Fruit fly (Drosophila melanogaster) whole organism, embryonic: Measurements from ENCODE around the gene Peritrophin-15a.
A peak's percentile ranks its signal among the peaks of the same experiment; 100 is the strongest.

Source experiments
- Abd-B ChIP-seq: fragments of 200-800 bp; sonication (Bioruptor generic); optimal IDR thresholded peaks from 2 replicates; lab custom pipeline; 2018; ENCODE audit warnings: missing biosample characterization, mild to moderate bottlenecking, missing genetic modification characterization, moderate library complexity
- B-H1 ChIP-seq: fragments of 200-800 bp; sonication (Bioruptor generic); IDR thresholded peaks from 3 replicates; pipeline ENCODE4 v1.3.6; 2022; ENCODE audit warnings: missing biosample characterization, missing genetic modification characterization
- CG11560 ChIP-seq: fragments of 200-800 bp; sonication (Bioruptor generic); IDR thresholded peaks from 3 replicates; pipeline ENCODE4 v1.3.6; 2022; ENCODE audit warnings: missing biosample characterization, missing genetic modification characterization
- CG14667 ChIP-seq: fragments of 200-800 bp; sonication (Bioruptor generic); IDR thresholded peaks from 2 replicates; pipeline ENCODE4 v1.3.6; 2022; ENCODE audit warnings: missing biosample characterization, missing genetic modification characterization
- CG15479 ChIP-seq: fragments of 200-800 bp; sonication (Bioruptor generic); optimal IDR thresholded peaks from 3 replicates; lab custom pipeline; 2019; ENCODE audit warnings: missing biosample characterization, mild to moderate bottlenecking, missing genetic modification characterization, moderate library complexity
- CG17359 ChIP-seq: fragments of 200-800 bp; sonication (Bioruptor generic); optimal IDR thresholded peaks from 3 replicates; lab custom pipeline; 2018; ENCODE audit warnings: missing biosample characterization, mild to moderate bottlenecking, missing genetic modification characterization, moderate library complexity
- CG18764 ChIP-seq: fragments of 200-800 bp; sonication (Bioruptor generic); optimal IDR thresholded peaks from 3 replicates; lab custom pipeline; 2016; ENCODE audit warnings: missing biosample characterization, missing genetic modification characterization
- CG2678 ChIP-seq: fragments of 200-800 bp; sonication (Bioruptor generic); optimal IDR thresholded peaks from 3 replicates; lab custom pipeline; 2019; ENCODE audit warnings: missing biosample characterization, mild to moderate bottlenecking, missing genetic modification characterization, moderate library complexity
- CG33213 ChIP-seq: fragments of 200-800 bp; sonication (Bioruptor generic); optimal IDR thresholded peaks from 3 replicates; lab custom pipeline; 2016; ENCODE audit warnings: missing biosample characterization, missing genetic modification characterization
- CG6765 ChIP-seq: fragments of 200-800 bp; sonication (Bioruptor generic); optimal IDR thresholded peaks from 3 replicates; lab custom pipeline; 2017; ENCODE audit warnings: missing biosample characterization, mild to moderate bottlenecking, missing genetic modification characterization
- CG6791 ChIP-seq: fragments of 200-800 bp; sonication (Bioruptor generic); IDR thresholded peaks from 3 replicates; pipeline ENCODE4 v1.3.6; 2022; ENCODE audit warnings: missing biosample characterization, missing genetic modification characterization; ENCODE audit not compliant: partially characterized antibody
- CG8290 ChIP-seq, 3 experiments: fragments of 200-800 bp; sonication (Bioruptor generic); optimal IDR thresholded peaks; 2 replicates each; lab custom pipeline; 2016 to 2019; ENCODE audit warnings: missing biosample characterization in 3 of 3, missing genetic modification characterization in 3 of 3, mild to moderate bottlenecking in 2 of 3, moderate library complexity in 1 of 3
- CG9727 ChIP-seq: fragments of 200-800 bp; sonication (Bioruptor generic); optimal IDR thresholded peaks from 3 replicates; lab custom pipeline; 2017; ENCODE audit warnings: missing biosample characterization, mild to moderate bottlenecking, missing genetic modification characterization
- Dbx ChIP-seq: fragments of 200-800 bp; sonication (Bioruptor generic); IDR thresholded peaks from 3 replicates; pipeline ENCODE4 v1.3.6; 2022; ENCODE audit warnings: missing biosample characterization, missing genetic modification characterization
- Med ChIP-seq: fragments of 200-800 bp; sonication (Bioruptor generic); peaks from one replicate; lab custom pipeline; 2016; ENCODE audit warnings: missing biosample characterization, missing genetic modification characterization, mild to moderate bottlenecking, inconsistent platforms, moderate library complexity
- Myb ChIP-seq: fragments of 200-800 bp; sonication (Bioruptor generic); optimal IDR thresholded peaks from 2 replicates; lab custom pipeline; 2016; ENCODE audit warnings: missing biosample characterization, missing genetic modification characterization
- Ptx1 ChIP-seq: fragments of 200-800 bp; sonication (Bioruptor generic); IDR thresholded peaks from 2 replicates; pipeline ENCODE4 v1.3.6; 2022; ENCODE audit warnings: missing biosample characterization, missing genetic modification characterization
- Ravus ChIP-seq: fragments of 200-800 bp; sonication (Bioruptor generic); IDR thresholded peaks from 2 replicates; pipeline ENCODE4 v1.3.6; 2022; ENCODE audit warnings: missing biosample characterization, missing genetic modification characterization
- Rx ChIP-seq: fragments of 200-800 bp; sonication (Bioruptor generic); IDR thresholded peaks from 2 replicates; pipeline ENCODE4 v1.3.6; 2022; ENCODE audit warnings: missing biosample characterization, missing genetic modification characterization
- Spps ChIP-seq: fragments of 200-800 bp; sonication (Bioruptor generic); optimal IDR thresholded peaks from 2 replicates; lab custom pipeline; 2018; ENCODE audit warnings: missing biosample characterization, mild to moderate bottlenecking, missing genetic modification characterization
- bab2 ChIP-seq: fragments of 200-800 bp; sonication (Bioruptor generic); optimal IDR thresholded peaks from 2 replicates; lab custom pipeline; 2016; ENCODE audit warnings: missing biosample characterization, missing genetic modification characterization
- bowl ChIP-seq: fragments of 200-800 bp; sonication (Bioruptor generic); IDR thresholded peaks from 2 replicates; pipeline ENCODE4 v1.3.6; 2022; ENCODE audit warnings: missing biosample characterization, missing genetic modification characterization
- bsh ChIP-seq, 2 experiments: fragments of 200-800 bp; sonication (Bioruptor generic); optimal IDR thresholded peaks; 2 replicates each; lab custom pipeline; 2017 to 2018; ENCODE audit warnings: mild to moderate bottlenecking in 2 of 2, missing biosample characterization in 2 of 2, missing genetic modification characterization in 2 of 2, moderate library complexity in 1 of 2
- caup ChIP-seq: fragments of 200-800 bp; sonication (Bioruptor generic); optimal IDR thresholded peaks from 3 replicates; lab custom pipeline; 2017; ENCODE audit warnings: missing biosample characterization, mild to moderate bottlenecking, missing genetic modification characterization, moderate library complexity; ENCODE audit not compliant: severe bottlenecking
- chif ChIP-seq, 2 experiments: fragments of 200-800 bp; sonication (Bioruptor generic); optimal IDR thresholded peaks; 3 replicates each; lab custom pipeline; 2016; ENCODE audit warnings: missing biosample characterization in 2 of 2, missing genetic modification characterization in 2 of 2
- crol ChIP-seq: fragments of 200-800 bp; sonication (Bioruptor generic); IDR thresholded peaks from 2 replicates; pipeline ENCODE4 v1.3.6; 2022; ENCODE audit warnings: missing biosample characterization, missing genetic modification characterization
- dmrt11E ChIP-seq: fragments of 200-800 bp; sonication (Bioruptor generic); optimal IDR thresholded peaks from 3 replicates; lab custom pipeline; 2018; ENCODE audit warnings: missing biosample characterization, mild to moderate bottlenecking, missing genetic modification characterization, moderate library complexity
- fd64A ChIP-seq: fragments of 200-800 bp; sonication (Bioruptor generic); optimal IDR thresholded peaks from 3 replicates; lab custom pipeline; 2018; ENCODE audit warnings: missing biosample characterization, mild to moderate bottlenecking, missing genetic modification characterization
- fru ChIP-seq: fragments of >200 bp; optimal IDR thresholded peaks from 2 replicates; lab custom pipeline; 2017
- jing ChIP-seq: fragments of 200-800 bp; sonication (Bioruptor generic); optimal IDR thresholded peaks from 2 replicates; lab custom pipeline; 2018; ENCODE audit warnings: missing biosample characterization, mild to moderate bottlenecking, missing genetic modification characterization
- kah ChIP-seq: fragments of 200-800 bp; sonication (Bioruptor generic); optimal IDR thresholded peaks from 2 replicates; lab custom pipeline; 2018; ENCODE audit warnings: missing biosample characterization, mild to moderate bottlenecking, missing genetic modification characterization
- kay ChIP-seq: fragments of 200-800 bp; sonication (Bioruptor generic); optimal IDR thresholded peaks from 2 replicates; lab custom pipeline; 2016; ENCODE audit warnings: missing biosample characterization, missing genetic modification characterization
- lbe ChIP-seq: fragments of 200-800 bp; sonication (Bioruptor generic); optimal IDR thresholded peaks from 2 replicates; lab custom pipeline; 2016; ENCODE audit warnings: missing biosample characterization, mild to moderate bottlenecking, missing genetic modification characterization
- lov ChIP-seq, 2 experiments: fragments of 200-800 bp in 1 of 2; fragments of >200 bp in 1 of 2; sonication (Bioruptor generic) in 1 of 2; IDR thresholded peaks in 1 of 2; optimal IDR thresholded peaks in 1 of 2; 2 replicates in 1 of 2; 3 replicates in 1 of 2; pipeline versions ENCODE4 v1.3.6 to Lab custom; 2017 to 2022; ENCODE audit warnings: missing biosample characterization in 1 of 2, missing genetic modification characterization in 1 of 2
- maf-S ChIP-seq: fragments of 200-800 bp; sonication (Bioruptor generic); optimal IDR thresholded peaks from 2 replicates; lab custom pipeline; 2016; ENCODE audit warnings: missing biosample characterization, missing genetic modification characterization
- nerfin-1 ChIP-seq: fragments of 200-800 bp; sonication (Bioruptor generic); optimal IDR thresholded peaks from 3 replicates; lab custom pipeline; 2019; ENCODE audit warnings: missing biosample characterization, mild to moderate bottlenecking, missing genetic modification characterization, moderate library complexity
- nom ChIP-seq: fragments of 200-800 bp; sonication (Bioruptor generic); optimal IDR thresholded peaks from 2 replicates; lab custom pipeline; 2017; ENCODE audit warnings: missing biosample characterization, missing genetic modification characterization, mild to moderate bottlenecking, moderate library complexity, missing genetic modification reagents
- onecut ChIP-seq: fragments of 200-800 bp; sonication (Bioruptor generic); IDR thresholded peaks from 2 replicates; pipeline ENCODE4 v1.3.6; 2022; ENCODE audit warnings: missing biosample characterization, missing genetic modification characterization
- pfk ChIP-seq: fragments of 200-800 bp; sonication (Bioruptor generic); optimal IDR thresholded peaks from 2 replicates; lab custom pipeline; 2018; ENCODE audit warnings: missing biosample characterization, mild to moderate bottlenecking, missing genetic modification characterization, moderate library complexity
- ranshi ChIP-seq: fragments of 200-800 bp; sonication (Bioruptor generic); IDR thresholded peaks from 2 replicates; pipeline ENCODE4 v1.3.6; 2022; ENCODE audit warnings: missing biosample characterization, missing genetic modification characterization
- repo ChIP-seq: fragments of 200-800 bp; sonication (Bioruptor generic); optimal IDR thresholded peaks from 2 replicates; lab custom pipeline; 2016; ENCODE audit warnings: missing biosample characterization, missing genetic modification characterization
- slbo ChIP-seq: fragments of 200-800 bp; sonication (Bioruptor generic); IDR thresholded peaks from 2 replicates; pipeline ENCODE4 v1.3.6; 2022; ENCODE audit warnings: missing biosample characterization, missing genetic modification characterization
- sob ChIP-seq: fragments of 200-800 bp; sonication (Bioruptor generic); IDR thresholded peaks from 2 replicates; pipeline ENCODE4 v1.3.6; 2022; ENCODE audit warnings: missing biosample characterization, missing genetic modification characterization
- tap ChIP-seq: fragments of 200-800 bp; optimal IDR thresholded peaks from 3 replicates; lab custom pipeline; 2019; ENCODE audit warnings: missing biosample characterization, mild to moderate bottlenecking, missing genetic modification characterization, moderate library complexity
- unc-4 ChIP-seq: fragments of 200-800 bp; sonication (Bioruptor generic); IDR thresholded peaks from 2 replicates; pipeline ENCODE4 v1.3.6; 2022; ENCODE audit warnings: missing biosample characterization, missing genetic modification characterization; ENCODE audit not compliant: partially characterized antibody
- unpg ChIP-seq: fragments of 200-800 bp; sonication (Bioruptor generic); optimal IDR thresholded peaks from 3 replicates; lab custom pipeline; 2018; ENCODE audit warnings: missing biosample characterization, mild to moderate bottlenecking, missing genetic modification characterization, moderate library complexity
- usp ChIP-seq: fragments of >200 bp; optimal IDR thresholded peaks from 2 replicates; lab custom pipeline; 2017; ENCODE audit warnings: missing biosample characterization, missing genetic modification characterization
- vnd ChIP-seq: fragments of 200-800 bp; sonication (Bioruptor generic); IDR thresholded peaks from 3 replicates; pipeline ENCODE4 v1.3.6; 2022; ENCODE audit warnings: missing biosample characterization, missing genetic modification characterization; ENCODE audit not compliant: partially characterized antibody

The Peritrophin-15a gene

dm6 chr2L:8423460-8424089 is 27.7 kb upstream of the Peritrophin-15a start (continued):
- TF ChIP-seq CG6765 (GFP tag; lab: Kevin White, UChicago): no peak
- no peak for TF ChIP-seq CG15479
- no peak for TF ChIP-seq Abd-B (GFP tag; lab: Kevin White, UChicago)
- no peak for TF ChIP-seq maf-S (GFP tag; lab: Kevin White, UChicago)
- TF ChIP-seq unpg (GFP tag; lab: Kevin White, UChicago): peak; percentile 8
- TF ChIP-seq kah (GFP tag; lab: Kevin White, UChicago): no peak
- peak; percentile 1 for TF ChIP-seq CG33213
- peak; percentile 24 for TF ChIP-seq nerfin-1
- TF ChIP-seq CG8290 (GFP tag; optimal IDR thresholded peaks at IDR 0.05; lab: Kevin White, UChicago): no peak
- TF ChIP-seq CG8290 (tag; optimal IDR thresholded peaks at IDR 0.05; lab: Kevin White, UChicago): no peak
- no peak for TF ChIP-seq CG14667 (GFP tag; lab: Robert Waterston, UW)
- peak; percentile 9 for TF ChIP-seq bab2 (GFP tag; lab: Kevin White, UChicago)
- peak in 1 of 2 experiments; percentile 50 for TF ChIP-seq bsh (GFP tag; optimal IDR thresholded peaks at IDR 0.05; lab: Kevin White, UChicago)
- TF ChIP-seq Ravus (GFP tag; lab: Robert Waterston, UW): no peak
- TF ChIP-seq bowl (GFP tag; lab: Robert Waterston, UW): no peak
- no peak for TF ChIP-seq Ptx1 (GFP tag; lab: Robert Waterston, UW)
- TF ChIP-seq Med: peak; percentile 44
- TF ChIP-seq lov (optimal IDR thresholded peaks at IDR 0.05; lab: Kevin White, UChicago): no peak
- TF ChIP-seq lov (GFP tag; IDR thresholded peaks at IDR 0.05; lab: Robert Waterston, UW): no peak
- no peak for TF ChIP-seq lbe (GFP tag; lab: Kevin White, UChicago)
- TF ChIP-seq B-H1: no peak
- TF ChIP-seq Dbx (GFP tag; lab: Robert Waterston, UW): no peak
- no peak for TF ChIP-seq Myb (GFP tag; lab: Kevin White, UChicago)
- TF ChIP-seq fru: no peak
- peak; percentile 14 for TF ChIP-seq kay (GFP tag; lab: Kevin White, UChicago)
- TF ChIP-seq CG2678 (tag; lab: Kevin White, UChicago): peak; percentile 36
- no peak for TF ChIP-seq CG18764 (GFP tag; lab: Kevin White, UChicago)
- TF ChIP-seq pfk (GFP tag; lab: Kevin White, UChicago): no peak
- TF ChIP-seq usp (GFP tag; lab: Kevin White, UChicago): no peak
- no peak for TF ChIP-seq onecut (GFP tag; lab: Robert Waterston, UW)
- TF ChIP-seq caup (GFP tag; lab: Kevin White, UChicago): no peak
- no peak for TF ChIP-seq CG11560 (tag; lab: Robert Waterston, UW)
- no peak for TF ChIP-seq crol (GFP tag; lab: Robert Waterston, UW)
- peak; percentile 42 for TF ChIP-seq fd64A
- TF ChIP-seq chif (GFP tag; optimal IDR thresholded peaks at IDR 0.05; lab: Kevin White, UChicago): peak in 1 of 2 experiments; percentile 47
- peak; percentile 5 for TF ChIP-seq tap
- no peak for TF ChIP-seq sob (GFP tag; lab: Robert Waterston, UW)
- TF ChIP-seq jing (GFP tag; lab: Kevin White, UChicago): no peak
- peak; percentile 14 for TF ChIP-seq CG17359 (tag; lab: Kevin White, UChicago)
- TF ChIP-seq Spps: peak; percentile 29
- TF ChIP-seq ranshi (GFP tag; lab: Robert Waterston, UW): no peak
- peak; percentile 39 for TF ChIP-seq nom (GFP tag; lab: Kevin White, UChicago)
- TF ChIP-seq vnd: no peak
- TF ChIP-seq repo (GFP tag; lab: Kevin White, UChicago): no peak
- peak; percentile 15 for TF ChIP-seq CG9727 (GFP tag; lab: Kevin White, UChicago)
- TF ChIP-seq Rx: no peak
- peak; percentile 31 for TF ChIP-seq dmrt11E (tag; lab: Kevin White, UChicago)
- TF ChIP-seq CG6791 (GFP tag; lab: Robert Waterston, UW): no peak
- no peak for TF ChIP-seq slbo (GFP tag; lab: Robert Waterston, UW)
- no peak for TF ChIP-seq unc-4 (GFP tag; lab: Robert Waterston, UW)
